Worm (Caenorhabditis elegans): ENCODE results near the gene C04G6.4.

DNA sequence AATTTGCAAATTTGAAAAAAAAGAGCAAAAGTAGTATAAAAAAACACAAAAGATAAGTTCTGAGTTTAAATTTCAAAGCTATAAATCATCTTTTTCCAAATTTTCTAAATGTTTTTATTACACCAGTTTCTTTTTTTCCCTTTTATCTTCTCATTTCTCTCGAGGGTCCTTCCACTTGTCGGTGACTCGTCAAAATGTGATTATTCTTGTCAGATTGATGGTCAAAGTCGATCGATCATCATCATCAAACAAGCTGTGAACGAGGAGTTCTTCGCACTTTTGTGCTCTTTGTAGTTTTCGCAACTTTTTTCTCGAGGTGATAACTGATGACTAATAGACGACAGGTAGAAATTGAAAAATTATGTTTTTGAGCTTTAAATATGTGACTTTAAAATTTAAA is 37.4 kb upstream of the C04G6.4 start:
- TF ChIP-seq saeg-2 (GFP tag; IDR thresholded peaks at IDR 0.05) (no peak), nhr-11 (tag; optimal IDR thresholded peaks at IDR 0.05) (no peak), nhr-25 (tag; optimal IDR thresholded peaks at IDR 0.05; ENCODE audit: borderline replicate concordance, insufficient read depth) (no peak), ama-1 (optimal IDR thresholded peaks at IDR 0.05) (no peak), unc-62 (GFP tag; optimal IDR thresholded peaks at IDR 0.05 in 1 of 2) (no peak), unc-62 (tag; optimal IDR thresholded peaks at IDR 0.05) (no peak), aha-1 (tag) (no peak), D1046.2 (GFP tag; IDR thresholded peaks at IDR 0.05) (no peak), mdl-1 (tag; optimal IDR thresholded peaks at IDR 0.05) (no peak), Y105C5A.15 (GFP tag; IDR thresholded peaks at IDR 0.05) (no peak), daf-12 (tag; optimal IDR thresholded peaks at IDR 0.05) (no peak), lir-3 (tag; optimal IDR thresholded peaks at IDR 0.05) (no peak), nhr-76 (tag; optimal IDR thresholded peaks at IDR 0.05) (no peak), egl-27 (tag; optimal IDR thresholded peaks at IDR 0.05) (no peak)
